Worm (Caenorhabditis elegans) whole organism, L4 larva: ENCODE results near the gene nhr-212.

ENCODE experiments used
- D1046.2 ChIP-seq: fragments of 200-800 bp; sonication (Bioruptor generic); IDR thresholded peaks from 2 replicates; pipeline ENCODE4 v1.3.6; 2022; ENCODE audit warnings: missing genetic modification characterization, missing compliant biosample characterization
- F37D6.2 ChIP-seq: sonication (generic microtip); optimal IDR thresholded peaks from 2 replicates; lab custom pipeline; 2016; ENCODE audit warnings: mild to moderate bottlenecking, missing genetic modification characterization, missing compliant biosample characterization
- F44E2.7 ChIP-seq: fragments of 200-800 bp; sonication (Bioruptor generic); IDR thresholded peaks from 2 replicates; pipeline ENCODE4 v2.1.2; 2022; ENCODE audit warnings: missing genetic modification characterization, missing compliant biosample characterization
- Y105C5A.15 ChIP-seq: fragments of 200-800 bp; sonication (Bioruptor generic); IDR thresholded peaks from 2 replicates; pipeline ENCODE4 v1.3.6; 2022; ENCODE audit warnings: missing genetic modification characterization, missing compliant biosample characterization
- Y5F2A.4 ChIP-seq: fragments of 200-800 bp; sonication (Bioruptor generic); optimal IDR thresholded peaks from 2 replicates; lab custom pipeline; 2018; ENCODE audit warnings: mild to moderate bottlenecking, missing genetic modification characterization, missing compliant biosample characterization
- Y75B8A.6 ChIP-seq: fragments of 200-800 bp; sonication (Bioruptor generic); IDR thresholded peaks from 2 replicates; pipeline ENCODE4 v1.3.6; 2022; ENCODE audit warnings: missing genetic modification reagents, missing genetic modification characterization, missing compliant biosample characterization
- ZK337.2 ChIP-seq: fragments of 200-800 bp; sonication (Bioruptor generic); IDR thresholded peaks from 2 replicates; pipeline ENCODE4 v1.3.6; 2022; ENCODE audit warnings: missing genetic modification reagents, missing genetic modification characterization, missing compliant biosample characterization
- arid-1 ChIP-seq: fragments of 200-800 bp; sonication (Bioruptor generic); conservative IDR thresholded peaks from 2 replicates; pipeline ENCODE4 v1.3.6; 2022; ENCODE audit warnings: missing genetic modification reagents, missing genetic modification characterization, missing compliant biosample characterization
- ceh-20 ChIP-seq: fragments of 200-800 bp; sonication (Bioruptor generic); IDR thresholded peaks from 2 replicates; pipeline ENCODE4 v1.3.6; 2022; ENCODE audit warnings: missing genetic modification reagents, missing genetic modification characterization, missing compliant biosample characterization
- ceh-32 ChIP-seq: sonication (generic microtip); optimal IDR thresholded peaks from 2 replicates; lab custom pipeline; 2016; ENCODE audit warnings: mild to moderate bottlenecking, missing genetic modification characterization, missing compliant biosample characterization; ENCODE audit not compliant: poor library complexity
- ceh-62 ChIP-seq: sonication (generic microtip); optimal IDR thresholded peaks from 2 replicates; lab custom pipeline; 2017; ENCODE audit warnings: missing biosample characterization, missing genetic modification characterization
- daf-16 ChIP-seq, 3 experiments: sonication (generic microtip); optimal IDR thresholded peaks; 2 replicates each; lab custom pipeline; 2016 to 2017; ENCODE audit warnings: missing genetic modification characterization in 3 of 3, missing genetic modification reagents in 3 of 3, mild to moderate bottlenecking in 2 of 3, missing compliant biosample characterization in 2 of 3, missing biosample characterization in 1 of 3, moderate library complexity in 1 of 3
- daf-19 ChIP-seq: fragments of 200-800 bp; sonication (Bioruptor generic); conservative IDR thresholded peaks from 2 replicates; pipeline ENCODE4 v1.3.6; 2022; ENCODE audit warnings: missing genetic modification characterization, missing compliant biosample characterization
- daf-8 ChIP-seq: fragments of 200-800 bp; sonication (Bioruptor generic); IDR thresholded peaks from 2 replicates; pipeline ENCODE4 v1.3.6; 2022; ENCODE audit warnings: missing genetic modification characterization, missing compliant biosample characterization
- dmd-6 ChIP-seq: fragments of 200-800 bp; sonication (Bioruptor generic); IDR thresholded peaks from 2 replicates; pipeline ENCODE4 v1.3.6; 2022; ENCODE audit warnings: missing genetic modification reagents, missing genetic modification characterization, missing compliant biosample characterization
- dpl-1 ChIP-seq: fragments of 150-350 bp; optimal IDR thresholded peaks from 2 replicates; lab custom pipeline; 2014; ENCODE audit warnings: missing biosample characterization, missing genetic modification reagents, missing genetic modification characterization
- duxl-1 ChIP-seq: sonication (generic microtip); optimal IDR thresholded peaks from 2 replicates; lab custom pipeline; 2016; ENCODE audit warnings: mild to moderate bottlenecking, missing genetic modification characterization, moderate library complexity, missing compliant biosample characterization; ENCODE audit not compliant: poor library complexity
- dve-1 ChIP-seq: sonication (generic microtip); optimal IDR thresholded peaks from 2 replicates; lab custom pipeline; 2017; ENCODE audit warnings: antibody characterized with exemption, mild to moderate bottlenecking, missing genetic modification characterization, missing compliant biosample characterization; ENCODE audit not compliant: insufficient read depth
- egl-27 ChIP-seq: sonication (generic microtip); optimal IDR thresholded peaks from 3 replicates; lab custom pipeline; 2017; ENCODE audit warnings: missing biosample characterization, missing genetic modification reagents, missing genetic modification characterization
- egl-43 ChIP-seq: fragments of 200-800 bp; sonication (Bioruptor generic); IDR thresholded peaks from 2 replicates; pipeline ENCODE4 v1.3.6; 2022; ENCODE audit warnings: missing genetic modification reagents, missing genetic modification characterization, missing compliant biosample characterization
- fos-1 ChIP-seq: fragments of 150-350 bp; optimal IDR thresholded peaks from 2 replicates; lab custom pipeline; 2014; ENCODE audit warnings: missing biosample characterization, missing genetic modification characterization
- hlh-11 ChIP-seq: fragments of 200-800 bp; sonication (Bioruptor generic); optimal IDR thresholded peaks from 2 replicates; lab custom pipeline; 2018; ENCODE audit warnings: mild to moderate bottlenecking, missing genetic modification characterization, missing compliant biosample characterization
- hlh-30 ChIP-seq: sonication (generic microtip); optimal IDR thresholded peaks from 2 replicates; lab custom pipeline; 2017; ENCODE audit warnings: antibody characterized with exemption, mild to moderate bottlenecking, missing genetic modification characterization, missing compliant biosample characterization; ENCODE audit not compliant: insufficient read depth
- hmg-1.1 ChIP-seq: fragments of 200-800 bp; sonication (Bioruptor generic); IDR thresholded peaks from 2 replicates; pipeline ENCODE4 v1.3.6; 2022; ENCODE audit warnings: missing genetic modification reagents, missing genetic modification characterization, missing compliant biosample characterization
- mes-2 ChIP-seq: sonication (generic microtip); optimal IDR thresholded peaks from 2 replicates; lab custom pipeline; 2016; ENCODE audit warnings: missing genotype, mild to moderate bottlenecking, missing genetic modification characterization, missing compliant biosample characterization; ENCODE audit not compliant: poor library complexity, severe bottlenecking
- nhr-28 ChIP-seq: fragments of 150-350 bp; optimal IDR thresholded peaks from 2 replicates; lab custom pipeline; 2014; ENCODE audit warnings: missing biosample characterization, missing genetic modification characterization
- nhr-41 ChIP-seq: fragments of 200-800 bp; sonication (Bioruptor generic); IDR thresholded peaks from 2 replicates; pipeline ENCODE4 v1.3.6; 2022; ENCODE audit warnings: missing genetic modification reagents, missing genetic modification characterization, missing compliant biosample characterization
- nhr-42 ChIP-seq: fragments of 200-800 bp; sonication (Bioruptor generic); IDR thresholded peaks from 2 replicates; pipeline ENCODE4 v1.3.6; 2022; ENCODE audit warnings: missing genetic modification characterization, missing compliant biosample characterization
- nhr-48 ChIP-seq: sonication (generic microtip); optimal IDR thresholded peaks from 2 replicates; lab custom pipeline; 2016; ENCODE audit warnings: mild to moderate bottlenecking, missing genetic modification characterization, missing compliant biosample characterization
- nhr-77 ChIP-seq: fragments of 150-350 bp; optimal IDR thresholded peaks from 2 replicates; lab custom pipeline; 2014; ENCODE audit warnings: missing biosample characterization, missing genetic modification characterization
- pha-4 ChIP-seq, 2 experiments: fragments of 150-350 bp in 1 of 2; fragments of 200-800 bp in 1 of 2; sonication (Bioruptor generic) in 1 of 2; IDR thresholded peaks in 1 of 2; optimal IDR thresholded peaks in 1 of 2; 2 replicates each; pipeline versions ENCODE4 v1.3.6 to Lab custom; 2014 to 2022; ENCODE audit warnings: missing genetic modification characterization in 2 of 2, missing genetic modification reagents in 2 of 2, missing biosample characterization in 1 of 2, missing compliant biosample characterization in 1 of 2
- php-3 ChIP-seq: fragments of 200-800 bp; sonication (Bioruptor generic); IDR thresholded peaks from 2 replicates; pipeline ENCODE4 v1.3.6; 2022; ENCODE audit warnings: missing genetic modification reagents, missing genetic modification characterization, missing compliant biosample characterization
- pqm-1 ChIP-seq: sonication (generic microtip); optimal IDR thresholded peaks from 2 replicates; lab custom pipeline; 2017; ENCODE audit warnings: missing biosample characterization, missing genetic modification characterization
- snpc-4 ChIP-seq: fragments of 150-350 bp; optimal IDR thresholded peaks from 2 replicates; lab custom pipeline; 2014; ENCODE audit warnings: missing biosample characterization, missing genetic modification characterization
- tra-1 ChIP-seq: fragments of 200-800 bp; sonication (Bioruptor generic); IDR thresholded peaks from 2 replicates; pipeline ENCODE4 v1.3.6; 2022; ENCODE audit warnings: missing genetic modification reagents, missing genetic modification characterization, missing compliant biosample characterization
- unc-39 ChIP-seq: sonication (generic microtip); optimal IDR thresholded peaks from 2 replicates; lab custom pipeline; 2017; ENCODE audit warnings: missing biosample characterization, missing genetic modification characterization
- vab-7 ChIP-seq: fragments of 200-800 bp; sonication (Bioruptor generic); IDR thresholded peaks from 2 replicates; pipeline ENCODE4 v1.3.6; 2022; ENCODE audit warnings: missing genetic modification reagents, missing genetic modification characterization, missing compliant biosample characterization
- zip-11 ChIP-seq: fragments of 200-800 bp; sonication (Bioruptor generic); IDR thresholded peaks from 2 replicates; pipeline ENCODE4 v1.3.6; 2022; ENCODE audit warnings: missing genetic modification characterization, missing compliant biosample characterization
- zip-2 ChIP-seq: fragments of 150-350 bp; optimal IDR thresholded peaks from 2 replicates; lab custom pipeline; 2014; ENCODE audit warnings: missing biosample characterization, missing genetic modification characterization

nhr-212 gene

DNA sequence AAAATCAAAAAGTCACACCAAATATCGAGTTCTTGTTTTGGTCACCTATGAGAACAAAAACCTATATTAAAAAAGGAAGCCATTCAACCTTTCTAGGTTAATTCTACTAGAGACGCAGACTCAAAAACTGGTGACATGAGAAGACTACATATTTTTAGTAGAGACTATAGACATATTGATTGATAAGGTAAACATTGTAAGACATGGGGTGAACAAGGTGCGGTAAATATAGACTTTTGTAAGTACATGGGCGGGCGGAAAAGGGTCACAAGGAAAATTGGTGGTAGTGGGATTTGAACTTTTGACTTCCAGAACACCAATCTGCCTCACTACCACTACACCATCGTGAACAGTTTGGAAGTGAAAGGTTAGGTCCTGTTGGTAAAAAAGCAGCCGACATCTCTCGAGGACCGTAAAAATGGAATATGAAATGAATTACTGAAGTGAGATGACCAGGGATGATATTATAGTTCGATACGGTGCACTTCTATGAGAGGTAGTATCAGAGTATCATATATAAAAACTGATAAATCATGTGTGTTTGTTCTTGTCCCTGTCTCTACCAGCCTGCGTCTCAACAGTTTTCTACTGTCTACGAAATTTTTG, at the start of gene nhr-212:
TSS of gene nhr-212 (plus strand) at position 573 of the 606 bp plus-strand sequence.
- no peak for TF ChIP-seq Y5F2A.4 (GFP tag; lab: Kevin White, UChicago)
- no peak for TF ChIP-seq mes-2 (tag; lab: Kevin White, UChicago)
- TF ChIP-seq D1046.2 (GFP tag; lab: Robert Waterston, UW), result no peak
- peak; percentile 13 for TF ChIP-seq pqm-1 (tag; lab: Kevin White, UChicago)
- TF ChIP-seq duxl-1, result no peak
- TF ChIP-seq Y75B8A.6 (GFP tag; lab: Robert Waterston, UW), result no peak
- no peak for TF ChIP-seq ceh-32
- no peak for TF ChIP-seq nhr-77 (tag; lab: Kevin White, UChicago)
- TF ChIP-seq F44E2.7 (GFP tag; lab: Robert Waterston, UW), result no peak
- TF ChIP-seq zip-11 (GFP tag; lab: Robert Waterston, UW), result no peak
- TF ChIP-seq snpc-4 (tag; lab: Kevin White, UChicago), result no peak
- no peak for TF ChIP-seq ceh-62 (tag; lab: Kevin White, UChicago)
- no peak for TF ChIP-seq fos-1 (tag; lab: Kevin White, UChicago)
- TF ChIP-seq unc-39 (tag; lab: Kevin White, UChicago), result no peak
- TF ChIP-seq pha-4 (GFP tag; IDR thresholded peaks at IDR 0.05; lab: Robert Waterston, UW), result no peak
- no peak for TF ChIP-seq pha-4 (tag; optimal IDR thresholded peaks at IDR 0.05; lab: Kevin White, UChicago)
- TF ChIP-seq hlh-30 (tag; lab: Kevin White, UChicago), result peak; percentile 28
- TF ChIP-seq egl-27 (tag; lab: Kevin White, UChicago), result no peak
- TF ChIP-seq nhr-28 (tag; lab: Kevin White, UChicago), result peak; percentile 82
- TF ChIP-seq dve-1 (tag; lab: Kevin White, UChicago), result peak; percentile 45
- TF ChIP-seq daf-16 (GFP tag; optimal IDR thresholded peaks at IDR 0.05; lab: Kevin White, UChicago), result no peak
- peak; percentile 47 for TF ChIP-seq daf-16 (tag; optimal IDR thresholded peaks at IDR 0.05; lab: Kevin White, UChicago)
- TF ChIP-seq nhr-48 (tag; lab: Kevin White, UChicago), result no peak
- TF ChIP-seq tra-1 (GFP tag; lab: Robert Waterston, UW), result 0 out of 2 replicates have a peak, but pooled peaks have one; percentile 16
- no peak for TF ChIP-seq arid-1 (GFP tag; lab: Robert Waterston, UW)
- no peak for TF ChIP-seq hmg-1.1 (GFP tag; lab: Robert Waterston, UW)
- no peak for TF ChIP-seq F37D6.2 (tag; lab: Kevin White, UChicago)
- no peak for TF ChIP-seq vab-7
- peak; percentile 25; the same call in 1 of the 2 replicates for TF ChIP-seq dmd-6
- TF ChIP-seq zip-2, result no peak
- TF ChIP-seq hlh-11, result peak; percentile 26
- no peak for TF ChIP-seq dpl-1 (GFP tag; lab: Kevin White, UChicago)
- TF ChIP-seq php-3, result 0 out of 2 replicates have a peak, but pooled peaks have one; percentile 10
- no peak for TF ChIP-seq Y105C5A.15 (GFP tag; lab: Robert Waterston, UW)
- no peak for TF ChIP-seq egl-43 (GFP tag; lab: Robert Waterston, UW)
- no peak for TF ChIP-seq nhr-41 (GFP tag; lab: Robert Waterston, UW)

DNA sequence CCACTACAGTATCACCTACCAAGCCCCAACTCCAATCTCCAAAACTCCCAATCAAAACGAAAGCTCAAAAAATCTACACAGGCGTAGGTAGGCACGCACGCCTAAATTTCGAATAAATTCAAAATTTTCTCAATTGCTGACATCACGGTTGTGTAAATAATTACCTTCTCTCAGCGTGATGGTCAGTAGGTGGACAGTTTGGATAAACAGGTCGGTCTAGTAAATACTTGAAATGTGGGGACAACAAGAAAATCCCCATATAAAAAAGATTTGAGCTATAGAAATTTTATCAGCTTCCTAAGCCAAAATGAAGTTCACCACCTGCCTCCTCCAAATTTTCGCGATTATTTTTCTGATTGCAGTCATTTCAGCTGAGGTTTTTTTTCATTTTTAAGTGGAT, 46.6 kb upstream of the nhr-212 start, which contains the start of gene B0554.1:
TSS of gene B0554.1 (plus strand) at position 301 of the 400 bp plus-strand sequence.
- TF ChIP-seq ZK337.2 (no peak), zip-2 (no peak), ceh-62 (tag; lab: Kevin White, UChicago) (no peak), ceh-20 (GFP tag; lab: Robert Waterston, UW) (no peak), daf-19 (GFP tag; lab: Robert Waterston, UW) (no peak), nhr-42 (GFP tag; lab: Robert Waterston, UW) (no peak), daf-8 (GFP tag; lab: Robert Waterston, UW) (no peak)
